Fruit fly (Drosophila melanogaster) whole organism, prepupa: ENCODE data around the gene f.
A peak's percentile ranks its signal among the peaks of the same experiment; 100 is the strongest.

ENCODE experiments used
- Blimp-1 ChIP-seq: fragments of 200-800 bp; sonication (Bioruptor generic); optimal IDR thresholded peaks from 3 replicates; lab custom pipeline; 2017; ENCODE audit warnings: missing biosample characterization, missing genetic modification characterization, mild to moderate bottlenecking, moderate library complexity, missing genetic modification reagents
- CG10669 ChIP-seq: fragments of 200-800 bp; sonication (Bioruptor generic); optimal IDR thresholded peaks from 3 replicates; lab custom pipeline; 2018; ENCODE audit warnings: missing biosample characterization, mild to moderate bottlenecking, missing genetic modification characterization, moderate library complexity
- CG11294 ChIP-seq: fragments of 200-800 bp; sonication (Bioruptor generic); IDR thresholded peaks from 2 replicates; pipeline ENCODE4 v1.3.6; 2022; ENCODE audit warnings: missing biosample characterization, missing genetic modification characterization
- CG11902 ChIP-seq: fragments of 200-800 bp; sonication (Bioruptor generic); optimal IDR thresholded peaks from 3 replicates; lab custom pipeline; 2016; ENCODE audit warnings: missing biosample characterization, missing genetic modification characterization
- CG15336 ChIP-seq: fragments of 200-800 bp; sonication (Bioruptor generic); IDR thresholded peaks from 2 replicates; pipeline ENCODE4 v1.3.6; 2022; ENCODE audit warnings: missing biosample characterization, missing genetic modification characterization
- CG1621 ChIP-seq: fragments of 200-800 bp; sonication (Bioruptor generic); optimal IDR thresholded peaks from 3 replicates; lab custom pipeline; 2018; ENCODE audit warnings: missing biosample characterization, mild to moderate bottlenecking, missing genetic modification characterization
- CG31627 ChIP-seq: fragments of 200-800 bp; sonication (Bioruptor generic); optimal IDR thresholded peaks from 3 replicates; lab custom pipeline; 2016; ENCODE audit warnings: missing biosample characterization, missing genetic modification characterization
- CG32006 ChIP-seq: fragments of 200-800 bp; sonication (Bioruptor generic); optimal IDR thresholded peaks from 3 replicates; lab custom pipeline; 2017; ENCODE audit warnings: missing biosample characterization, mild to moderate bottlenecking, missing genetic modification characterization
- CG34406 ChIP-seq: fragments of 200-800 bp; sonication (Bioruptor generic); optimal IDR thresholded peaks from 3 replicates; lab custom pipeline; 2016; ENCODE audit warnings: missing biosample characterization, missing genetic modification characterization
- CG3919 ChIP-seq: fragments of 200-800 bp; sonication (Bioruptor generic); optimal IDR thresholded peaks from 3 replicates; lab custom pipeline; 2016; ENCODE audit warnings: missing biosample characterization, missing genetic modification characterization
- CG4318 ChIP-seq: fragments of 200-800 bp; sonication (Bioruptor generic); optimal IDR thresholded peaks from 3 replicates; lab custom pipeline; 2017; ENCODE audit warnings: missing biosample characterization, mild to moderate bottlenecking, missing genetic modification characterization
- CG6276 ChIP-seq: fragments of 200-800 bp; sonication (Bioruptor generic); optimal IDR thresholded peaks from 2 replicates; lab custom pipeline; 2017; ENCODE audit warnings: missing biosample characterization, mild to moderate bottlenecking, missing genetic modification characterization
- CG6808 ChIP-seq: fragments of 200-800 bp; sonication (Bioruptor generic); optimal IDR thresholded peaks from 3 replicates; lab custom pipeline; 2017; ENCODE audit warnings: missing biosample characterization, missing genetic modification characterization, mild to moderate bottlenecking, moderate library complexity, missing genetic modification reagents
- CG8632 ChIP-seq: fragments of 200-800 bp; sonication (Bioruptor generic); optimal IDR thresholded peaks from 3 replicates; lab custom pipeline; 2016; ENCODE audit warnings: missing biosample characterization, missing genetic modification characterization
- CG9139 ChIP-seq: fragments of 200-800 bp; sonication (Bioruptor generic); optimal IDR thresholded peaks from 3 replicates; lab custom pipeline; 2017; ENCODE audit warnings: missing biosample characterization, mild to moderate bottlenecking, missing genetic modification characterization
- Eip78C ChIP-seq: fragments of 200-800 bp; sonication (Bioruptor generic); peaks from one replicate; lab custom pipeline; 2016; ENCODE audit warnings: missing biosample characterization, missing genetic modification characterization
- Ets21C ChIP-seq: fragments of 200-800 bp; sonication (Bioruptor generic); optimal IDR thresholded peaks from 3 replicates; lab custom pipeline; 2016; ENCODE audit warnings: missing biosample characterization, missing genetic modification characterization
- Ets96B ChIP-seq: fragments of 200-800 bp; optimal IDR thresholded peaks from 2 replicates; lab custom pipeline; 2019; ENCODE audit warnings: missing biosample characterization, mild to moderate bottlenecking, missing genetic modification characterization, moderate library complexity
- Gug ChIP-seq: fragments of 200-800 bp; sonication (Bioruptor generic); IDR thresholded peaks from 2 replicates; pipeline ENCODE4 v1.3.6; 2022; ENCODE audit warnings: missing biosample characterization, missing genetic modification characterization
- Hr38 ChIP-seq: sonication (Bioruptor generic); optimal IDR thresholded peaks from 2 replicates; lab custom pipeline; 2016; ENCODE audit warnings: missing biosample characterization, missing genetic modification characterization
- Lpt ChIP-seq: fragments of 200-800 bp; sonication (Bioruptor generic); optimal IDR thresholded peaks from 3 replicates; lab custom pipeline; 2016; ENCODE audit warnings: missing biosample characterization, missing genetic modification characterization
- Smox ChIP-seq: fragments of 200-800 bp; sonication (Bioruptor generic); optimal IDR thresholded peaks from 3 replicates; lab custom pipeline; 2016; ENCODE audit warnings: missing biosample characterization, missing genetic modification characterization
- Sox14 ChIP-seq: fragments of 200-800 bp; sonication (Bioruptor generic); optimal IDR thresholded peaks from 3 replicates; lab custom pipeline; 2016; ENCODE audit warnings: missing biosample characterization, missing genetic modification characterization
- Sox15 ChIP-seq: fragments of 200-800 bp; sonication (Bioruptor generic); optimal IDR thresholded peaks from 3 replicates; lab custom pipeline; 2016; ENCODE audit warnings: missing biosample characterization, missing genetic modification characterization
- achi ChIP-seq: fragments of 200-800 bp; sonication (Bioruptor generic); optimal IDR thresholded peaks from 3 replicates; lab custom pipeline; 2016; ENCODE audit warnings: missing biosample characterization, missing genetic modification characterization
- acj6 ChIP-seq: fragments of 200-800 bp; sonication (Bioruptor generic); optimal IDR thresholded peaks from 3 replicates; lab custom pipeline; 2016; ENCODE audit warnings: missing biosample characterization, missing genetic modification characterization
- dsx ChIP-seq: fragments of 200-800 bp; optimal IDR thresholded peaks from 3 replicates; lab custom pipeline; 2019; ENCODE audit warnings: missing biosample characterization, mild to moderate bottlenecking, missing genetic modification characterization, moderate library complexity; ENCODE audit not compliant: poor library complexity, severe bottlenecking
- esn ChIP-seq: fragments of 200-800 bp; sonication (Bioruptor generic); optimal IDR thresholded peaks from 2 replicates; lab custom pipeline; 2016; ENCODE audit warnings: missing biosample characterization, mild to moderate bottlenecking, missing genetic modification characterization, moderate library complexity
- fkh ChIP-seq: fragments of 200-800 bp; sonication (Bioruptor generic); optimal IDR thresholded peaks from 3 replicates; lab custom pipeline; 2017; ENCODE audit warnings: missing biosample characterization, mild to moderate bottlenecking, missing genetic modification characterization, moderate library complexity
- lz ChIP-seq: fragments of 200-800 bp; sonication (Bioruptor generic); optimal IDR thresholded peaks from 3 replicates; lab custom pipeline; 2016; ENCODE audit warnings: missing biosample characterization, missing genetic modification characterization
- svp ChIP-seq: fragments of 200-800 bp; sonication (Bioruptor generic); peaks from one replicate; lab custom pipeline; 2016; ENCODE audit warnings: missing biosample characterization, missing genetic modification characterization
- vri ChIP-seq: fragments of 200-800 bp; sonication (Bioruptor generic); optimal IDR thresholded peaks from 3 replicates; lab custom pipeline; 2016; ENCODE audit warnings: missing biosample characterization, mild to moderate bottlenecking, missing genetic modification characterization

Gene f

DNA sequence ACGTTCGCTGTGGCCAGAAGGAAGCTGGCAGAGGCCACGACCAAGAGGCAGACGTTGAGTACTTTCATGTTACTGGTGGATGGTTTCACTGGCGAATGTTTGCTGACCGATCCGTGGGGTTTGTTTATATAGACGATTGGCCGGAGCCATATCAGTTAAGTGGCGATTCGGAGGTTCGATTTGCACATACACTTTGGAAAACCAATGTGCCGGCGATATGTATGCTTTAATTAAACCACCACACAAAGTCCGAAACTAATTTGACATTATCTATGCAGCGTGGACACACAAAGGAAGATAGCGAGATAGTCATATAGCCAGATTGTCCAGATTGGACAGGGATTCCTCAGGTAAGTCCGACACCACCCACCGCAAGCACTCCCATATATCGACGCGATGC, 49.9 kb downstream of the f start, which contains the start of gene CG8664:
CG8664 (minus strand) TSS at position 101 of the 400 bp plus-strand sequence.
- TF ChIP-seq CG9139 (GFP tag; lab: Kevin White, UChicago) (no peak), CG1621 (tag; lab: Kevin White, UChicago) (no peak), CG15336 (GFP tag; lab: Robert Waterston, UW) (no peak), achi (GFP tag; lab: Kevin White, UChicago) (no peak), acj6 (GFP tag; lab: Kevin White, UChicago) (no peak), CG11902 (no peak), CG31627 (GFP tag; lab: Kevin White, UChicago) (no peak), Ets96B (tag; lab: Kevin White, UChicago) (no peak), Sox14 (GFP tag; lab: Kevin White, UChicago) (no peak), Gug (GFP tag; lab: Robert Waterston, UW) (no peak), dsx (no peak), Smox (GFP tag; lab: Kevin White, UChicago) (no peak), Hr38 (GFP tag; lab: Kevin White, UChicago) (no peak), CG8632 (GFP tag; lab: Kevin White, UChicago) (no peak), Blimp-1 (GFP tag; lab: Kevin White, UChicago) (no peak)

- TF ChIP-seq lz (GFP tag; lab: Kevin White, UChicago), result no peak
- no peak for TF ChIP-seq achi (GFP tag; lab: Kevin White, UChicago)
- no peak for TF ChIP-seq CG1621 (tag; lab: Kevin White, UChicago)
- no peak for TF ChIP-seq vri (GFP tag; lab: Kevin White, UChicago)
Observed at dm6 chrX:17284400-17284799, 51.7 kb downstream of the f start, which contains the start of gene CG8661. Gene CG8661 (minus strand): TSS chrX:17284500.

dm6 chrX:17285069-17285468, 52.3 kb downstream of the f start:
- TF ChIP-seq fkh (GFP tag; lab: Kevin White, UChicago), result no peak
- peak; percentile 16 for TF ChIP-seq Eip78C (GFP tag; lab: Kevin White, UChicago)
- TF ChIP-seq, all 60 proteins: peak for 1

DNA sequence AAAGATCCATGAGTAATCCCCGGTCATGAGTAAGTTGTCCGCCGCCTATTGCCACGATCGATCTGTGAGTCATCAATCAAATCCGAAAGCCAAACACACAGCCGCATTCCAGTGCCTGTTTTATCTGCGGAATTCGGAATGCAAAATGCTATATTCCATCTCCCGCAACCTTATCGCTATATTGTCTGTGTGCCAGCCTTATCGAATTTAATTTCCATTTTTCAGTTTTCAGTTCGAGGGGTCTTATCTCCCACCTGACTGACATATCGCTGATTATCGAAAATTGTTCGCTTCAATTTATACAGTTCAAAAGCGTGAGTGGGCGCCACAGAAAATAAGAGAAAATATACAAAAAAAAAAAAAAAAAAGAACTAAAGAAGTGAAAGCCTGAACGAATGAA, 56.5 kb downstream of the f start:
- TF ChIP-seq CG11294 (GFP tag; lab: Robert Waterston, UW), result no peak
- no peak for TF ChIP-seq Lpt (GFP tag; lab: Kevin White, UChicago)
- no peak for TF ChIP-seq achi (GFP tag; lab: Kevin White, UChicago)
- no peak for TF ChIP-seq CG10669
- peak; percentile 81 for TF ChIP-seq svp (GFP tag; lab: Kevin White, UChicago)
- peak; percentile 4 for TF ChIP-seq vri (GFP tag; lab: Kevin White, UChicago)
- TF ChIP-seq Eip78C (GFP tag; lab: Kevin White, UChicago), result no peak
- no peak for TF ChIP-seq esn (GFP tag; lab: Kevin White, UChicago)
- no peak for TF ChIP-seq CG32006 (GFP tag; lab: Kevin White, UChicago)
- no peak for TF ChIP-seq CG4318 (GFP tag; lab: Kevin White, UChicago)
- TF ChIP-seq CG6808 (GFP tag; lab: Kevin White, UChicago), result no peak
- TF ChIP-seq Ets21C (GFP tag; lab: Kevin White, UChicago), result no peak
- no peak for TF ChIP-seq Ets96B (tag; lab: Kevin White, UChicago)
- no peak for TF ChIP-seq CG6276 (GFP tag; lab: Kevin White, UChicago)
- no peak for TF ChIP-seq Gug (GFP tag; lab: Robert Waterston, UW)
- TF ChIP-seq CG3919 (GFP tag; lab: Kevin White, UChicago), result no peak
- no peak for TF ChIP-seq Sox15
- no peak for TF ChIP-seq CG34406 (GFP tag; lab: Kevin White, UChicago)
